Worm (Caenorhabditis elegans): ENCODE results near the gene abu-4.

ce11 chrV:2266958-2267357 lies 7.7 kb upstream of the abu-4 start, which contains the start of gene nhr-275:
- TF ChIP-seq hnd-1 (tag; optimal IDR thresholded peaks at IDR 0.05) (no peak), ceh-13 (GFP tag; optimal IDR thresholded peaks at IDR 0.05) (no peak), flt-1 (GFP tag; IDR thresholded peaks at IDR 0.05) (no peak)
